Worm (Caenorhabditis elegans) whole organism, young adult: ENCODE results near the gene T27A8.2.

Source experiments
- B0019.2 ChIP-seq: fragments of 200-800 bp; sonication (Bioruptor generic); conservative IDR thresholded peaks from 2 replicates; pipeline ENCODE4 v1.3.6; 2022; ENCODE audit warnings: missing genetic modification reagents, missing genetic modification characterization, missing compliant biosample characterization
- F49E8.2 ChIP-seq: sonication (generic microtip); optimal IDR thresholded peaks from 3 replicates; lab custom pipeline; 2017; ENCODE audit warnings: missing genetic modification characterization, mild to moderate bottlenecking, missing compliant biosample characterization, antibody characterized with exemption, moderate library complexity; ENCODE audit not compliant: insufficient read depth
- ama-1 ChIP-seq, 3 experiments: fragments of 150-350 bp in 1 of 3; sonication (generic microtip) in 2 of 3; optimal IDR thresholded peaks; 2 replicates each; lab custom pipeline; 2014 to 2018; ENCODE audit warnings: missing biosample characterization in 2 of 3, missing genetic modification characterization in 2 of 3, missing genetic modification reagents in 2 of 3
- gei-17 ChIP-seq: fragments of 200-800 bp; sonication (Bioruptor generic); optimal IDR thresholded peaks from 2 replicates; lab custom pipeline; 2018; ENCODE audit warnings: mild to moderate bottlenecking, missing genetic modification characterization, missing compliant biosample characterization
- him-1 ChIP-seq: sonication (generic microtip); optimal IDR thresholded peaks from 2 replicates; lab custom pipeline; 2016; ENCODE audit warnings: missing genotype, missing genetic modification reagents, missing genetic modification characterization, missing compliant biosample characterization
- hmg-20 ChIP-seq: fragments of 200-800 bp; sonication (Bioruptor generic); IDR thresholded peaks from 2 replicates; pipeline ENCODE4 v1.3.6; 2022; ENCODE audit warnings: missing genetic modification reagents, missing genetic modification characterization, missing compliant biosample characterization
- let-607 ChIP-seq, 2 experiments: fragments of 200-800 bp in 1 of 2; sonication (Bioruptor generic) in 1 of 2; sonication (generic microtip) in 1 of 2; optimal IDR thresholded peaks; 2 replicates each; lab custom pipeline; 2016 to 2018; ENCODE audit warnings: mild to moderate bottlenecking in 2 of 2, missing compliant biosample characterization in 2 of 2, missing genetic modification characterization in 2 of 2, moderate library complexity in 2 of 2, missing genotype in 1 of 2
- tlf-1 ChIP-seq: fragments of 200-800 bp; sonication (Bioruptor generic); optimal IDR thresholded peaks from 2 replicates; lab custom pipeline; 2018; ENCODE audit warnings: mild to moderate bottlenecking, missing genetic modification characterization, missing compliant biosample characterization

DNA sequence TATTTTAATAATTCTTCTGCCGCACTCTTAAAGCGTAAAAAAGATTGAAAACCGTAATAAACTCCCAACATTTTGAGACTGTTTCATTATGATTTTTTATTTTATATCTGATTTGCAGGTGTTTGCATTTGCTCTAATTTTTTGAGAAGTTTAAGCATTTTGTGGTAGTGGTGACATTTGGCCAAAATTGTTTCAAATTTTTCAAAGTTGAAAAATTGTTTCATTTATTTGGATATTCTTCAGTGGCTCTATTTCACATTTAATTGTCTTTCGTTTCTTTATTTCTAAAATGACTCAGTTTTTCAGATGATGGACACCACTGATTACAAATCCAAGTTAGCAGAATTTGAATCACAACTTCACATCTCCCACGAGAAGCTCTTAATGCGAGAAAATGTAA, 35.6 kb upstream of the T27A8.2 start, which contains the start of gene C30F2.5:
- no peak for TF ChIP-seq let-607 (tag; optimal IDR thresholded peaks at IDR 0.05; lab: Kevin White, UChicago)
- no peak for TF ChIP-seq him-1
- no peak for TF ChIP-seq tlf-1
- TF ChIP-seq ama-1 (optimal IDR thresholded peaks at IDR 0.05; lab: Kevin White, UChicago): no peak
- TF ChIP-seq ama-1 (GFP tag; optimal IDR thresholded peaks at IDR 0.05; lab: Kevin White, UChicago): no peak
- no peak for TF ChIP-seq hmg-20 (GFP tag; lab: Robert Waterston, UW)
- no peak for TF ChIP-seq B0019.2
- TF ChIP-seq F49E8.2 (tag; lab: Kevin White, UChicago): no peak
- TF ChIP-seq gei-17 (GFP tag; lab: Kevin White, UChicago): no peak
